Worm (Caenorhabditis elegans): Measurements from ENCODE around the gene C36A4.11.
"Not testable (repeated sequence)": the region's sequence is repeated elsewhere in the genome, so short reads cannot be mapped to it uniquely, and the experiment has no call there.

Gene C36A4.11

ce11 chrIII:3832291-3832690 lies 8.1 kb upstream of the C36A4.11 start, which contains the start of gene cyp-25A1:
TSS of gene cyp-25A1 (plus strand) at chrIII:3832591.
- TF ChIP-seq hmbx-1 (tag; optimal IDR thresholded peaks at IDR 0.05) (no peak), tbx-11 (GFP tag; IDR thresholded peaks at IDR 0.05) (no peak), F13C5.2 (tag; optimal IDR thresholded peaks at IDR 0.05) (no peak), hmg-4 (GFP tag; optimal IDR thresholded peaks at IDR 0.05) (no peak), flt-1 (GFP tag; IDR thresholded peaks at IDR 0.05) (no peak), scrt-1 (GFP tag; IDR thresholded peaks at IDR 0.05) (no peak), ets-7 (tag; optimal IDR thresholded peaks at IDR 0.05) (no peak), tra-4 (tag; optimal IDR thresholded peaks at IDR 0.05) (no peak), sea-1 (GFP tag; conservative IDR thresholded peaks at IDR 0.05) (no peak)

ce11 chrIII:3834800-3835271 lies 5.5 kb upstream of the C36A4.11 start, which contains the start of gene cyp-25A2:
TSS of gene cyp-25A2 (plus strand) at chrIII:3835221.
- no peak for TF ChIP-seq B0310.2 (tag; optimal IDR thresholded peaks at IDR 0.05)
- TF ChIP-seq tbx-11 (GFP tag; IDR thresholded peaks at IDR 0.05) = no peak
- TF ChIP-seq flt-1 (GFP tag; IDR thresholded peaks at IDR 0.05) = no peak

- TF ChIP-seq flt-1 (GFP tag; IDR thresholded peaks at IDR 0.05) = no peak
- TF ChIP-seq tra-4 (tag; optimal IDR thresholded peaks at IDR 0.05) = no peak
- TF ChIP-seq tbx-37 (GFP tag; conservative IDR thresholded peaks at IDR 0.05) = no peak
- no peak for TF ChIP-seq ceh-36 (tag; optimal IDR thresholded peaks at IDR 0.05)
- TF ChIP-seq ceh-13 (GFP tag; optimal IDR thresholded peaks at IDR 0.05) = no peak
- no peak for TF ChIP-seq pes-1 (GFP tag; IDR thresholded peaks at IDR 0.05)
- no peak for TF ChIP-seq aly-1 (tag; optimal IDR thresholded peaks at IDR 0.05)
- no peak for TF ChIP-seq hnd-1 (tag; optimal IDR thresholded peaks at IDR 0.05)
- no peak for TF ChIP-seq B0310.2 (tag; optimal IDR thresholded peaks at IDR 0.05)
- TF ChIP-seq hmg-4 (GFP tag; optimal IDR thresholded peaks at IDR 0.05) = no peak
- no peak for TF ChIP-seq hmbx-1 (tag; optimal IDR thresholded peaks at IDR 0.05)
- no peak for TF ChIP-seq ets-7 (tag; optimal IDR thresholded peaks at IDR 0.05)
- no peak for TF ChIP-seq ama-1 (optimal IDR thresholded peaks at IDR 0.05)
Observed at ce11 chrIII:3839635-3840034, 744 bp upstream of the C36A4.11 start, which contains the start of gene cyp-25A3. TSS of gene cyp-25A3 (minus strand) at chrIII:3839735.

ce11 chrIII:3843514-3843913 lies 3.1 kb downstream of the C36A4.11 start, which contains the start of gene C36A4.4:
TSS of gene C36A4.4 (minus strand) at chrIII:3843614.
- TF ChIP-seq pes-1 (GFP tag; IDR thresholded peaks at IDR 0.05); flt-1 (GFP tag; IDR thresholded peaks at IDR 0.05); sea-1 (GFP tag; conservative IDR thresholded peaks at IDR 0.05): not testable (repeated sequence)

- not testable (repeated sequence) for TF ChIP-seq hnd-1 (tag; optimal IDR thresholded peaks at IDR 0.05); ama-1 (optimal IDR thresholded peaks at IDR 0.05); B0310.2 (tag; optimal IDR thresholded peaks at IDR 0.05)
Observed at ce11 chrIII:3844746-3845145, 4.4 kb downstream of the C36A4.11 start, which contains the start of gene maph-1.3. TSS of gene maph-1.3 (plus strand) at chrIII:3844893.

- TF ChIP-seq ets-7 (tag; optimal IDR thresholded peaks at IDR 0.05); hmg-4 (GFP tag; optimal IDR thresholded peaks at IDR 0.05); tra-4 (tag; optimal IDR thresholded peaks at IDR 0.05): not testable (repeated sequence)
Observed at ce11 chrIII:3852030-3852579, 11.7 kb downstream of the C36A4.11 start, which contains the start of gene cyp-25A4. TSS of gene cyp-25A4 (minus strand) at chrIII:3852080.

ce11 chrIII:3854868-3855267 lies 14.5 kb downstream of the C36A4.11 start:
- TF ChIP-seq tbx-37 (GFP tag; conservative IDR thresholded peaks at IDR 0.05) (peak; percentile 63), scrt-1 (GFP tag; IDR thresholded peaks at IDR 0.05) (0 out of 2 replicates have a peak, but pooled peaks have one; percentile 47)

- TF ChIP-seq flt-1 (GFP tag; IDR thresholded peaks at IDR 0.05) (peak; percentile 32; the same call in 1 of the 2 replicates), hmbx-1 (tag; optimal IDR thresholded peaks at IDR 0.05) (no peak), F13C5.2 (tag; optimal IDR thresholded peaks at IDR 0.05) (peak; percentile 84), sea-1 (GFP tag; conservative IDR thresholded peaks at IDR 0.05) (peak; percentile 48; the same call in 1 of the 2 replicates), B0310.2 (tag; optimal IDR thresholded peaks at IDR 0.05) (peak; percentile 31), hmg-4 (GFP tag; optimal IDR thresholded peaks at IDR 0.05) (peak; percentile 53), hnd-1 (tag; optimal IDR thresholded peaks at IDR 0.05) (no peak), pes-1 (GFP tag; IDR thresholded peaks at IDR 0.05) (0 out of 2 replicates have a peak, but pooled peaks have one; percentile 31), ceh-36 (tag; optimal IDR thresholded peaks at IDR 0.05) (no peak)
Observed at ce11 chrIII:3862918-3863385, 22.6 kb downstream of the C36A4.11 start, which contains the start of gene brc-1. TSS of gene brc-1 (minus strand) at chrIII:3862968.
